Fruit fly (Drosophila melanogaster): ENCODE data around the gene CG6813.
A peak's percentile ranks its signal among the peaks of the same experiment; 100 is the strongest.

The CG6813 gene

dm6 chr3R:11649449-11649848 is 23.0 kb upstream of the CG6813 start:
- TF ChIP-seq CG15710 (tag; optimal IDR thresholded peaks at IDR 0.05) (peak; percentile 81), CG13204 (GFP tag; optimal IDR thresholded peaks at IDR 0.05) (peak; percentile 35), fd96Ca (GFP tag; IDR thresholded peaks at IDR 0.05) (peak; percentile 92), CG10348 (GFP tag; IDR thresholded peaks at IDR 0.05) (peak; percentile 87), CG9948 (tag; optimal IDR thresholded peaks at IDR 0.05) (peak; percentile 68), Pif1B (GFP tag; optimal IDR thresholded peaks at IDR 0.05) (peak; percentile 67), Pif1A (GFP tag; optimal IDR thresholded peaks at IDR 0.05) (peak; percentile 82), D1 (tag; optimal IDR thresholded peaks at IDR 0.05) (no peak), CG34367 (tag; optimal IDR thresholded peaks at IDR 0.05) (peak; percentile 64), CG4496 (GFP tag; IDR thresholded peaks at IDR 0.05) (peak; percentile 94), CG14655 (GFP tag; optimal IDR thresholded peaks at IDR 0.05) (peak; percentile 77), CG17806 (tag; optimal IDR thresholded peaks at IDR 0.05) (peak; percentile 72), CG8159 (tag; optimal IDR thresholded peaks at IDR 0.05) (peak; percentile 76), CG32121 (GFP tag; IDR thresholded peaks at IDR 0.05) (peak; percentile 90), gl (tag; optimal IDR thresholded peaks at IDR 0.05) (no peak), EcR (GFP tag; optimal IDR thresholded peaks at IDR 0.05) (no peak), CG12605 (GFP tag; IDR thresholded peaks at IDR 0.05) (peak; percentile 76), CG8301 (tag; optimal IDR thresholded peaks at IDR 0.05) (peak; percentile 70), Ets98B (GFP tag; IDR thresholded peaks at IDR 0.05) (peak; percentile 90), rn (GFP tag; IDR thresholded peaks at IDR 0.05) (peak; percentile 80), Snoo (tag; optimal IDR thresholded peaks at IDR 0.05) (peak; percentile 79)

- no peak for TF ChIP-seq CG13204 (GFP tag; optimal IDR thresholded peaks at IDR 0.05)
- no peak for TF ChIP-seq Pif1A (GFP tag; optimal IDR thresholded peaks at IDR 0.05)
- peak; percentile 59 for TF ChIP-seq EcR (GFP tag; optimal IDR thresholded peaks at IDR 0.05)
- no peak for TF ChIP-seq CG8159 (tag; optimal IDR thresholded peaks at IDR 0.05)
- TF ChIP-seq gl (tag; optimal IDR thresholded peaks at IDR 0.05) = no peak
- no peak for TF ChIP-seq CG8301 (tag; optimal IDR thresholded peaks at IDR 0.05)
- TF ChIP-seq CG10348 (GFP tag; IDR thresholded peaks at IDR 0.05) = no peak
- no peak for TF ChIP-seq Snoo (tag; optimal IDR thresholded peaks at IDR 0.05)
- TF ChIP-seq Pif1B (GFP tag; optimal IDR thresholded peaks at IDR 0.05) = no peak
- TF ChIP-seq fd96Ca (GFP tag; IDR thresholded peaks at IDR 0.05) = 0 out of 3 replicates have a peak, but pooled peaks have one; percentile 9
- no peak for TF ChIP-seq CG32121 (GFP tag; IDR thresholded peaks at IDR 0.05)
Measured at dm6 chr3R:11648356-11649355, 22.2 kb upstream of the CG6813 start.

- TF ChIP-seq CG4496 (GFP tag; IDR thresholded peaks at IDR 0.05) (peak; percentile 82), CG12605 (GFP tag; IDR thresholded peaks at IDR 0.05) (peak; percentile 90), D1 (tag; optimal IDR thresholded peaks at IDR 0.05) (no peak), Snoo (tag; optimal IDR thresholded peaks at IDR 0.05) (peak; percentile 38), CG14655 (GFP tag; optimal IDR thresholded peaks at IDR 0.05) (no peak), CG34367 (tag; optimal IDR thresholded peaks at IDR 0.05) (peak; percentile 66), CG8159 (tag; optimal IDR thresholded peaks at IDR 0.05) (peak; percentile 70), rn (GFP tag; IDR thresholded peaks at IDR 0.05) (0 out of 2 replicates have a peak, but pooled peaks have one; percentile 25), Pif1A (GFP tag; optimal IDR thresholded peaks at IDR 0.05) (peak; percentile 74), Pif1B (GFP tag; optimal IDR thresholded peaks at IDR 0.05) (peak; percentile 67), CG9948 (tag; optimal IDR thresholded peaks at IDR 0.05) (peak; percentile 32), CG8301 (tag; optimal IDR thresholded peaks at IDR 0.05) (peak; percentile 23), CG15710 (tag; optimal IDR thresholded peaks at IDR 0.05) (peak; percentile 70), Ets98B (GFP tag; IDR thresholded peaks at IDR 0.05) (peak; percentile 80; the same call in 1 of the 2 replicates), CG10348 (GFP tag; IDR thresholded peaks at IDR 0.05) (no peak), fd96Ca (GFP tag; IDR thresholded peaks at IDR 0.05) (peak; percentile 78), gl (tag; optimal IDR thresholded peaks at IDR 0.05) (peak; percentile 96), EcR (GFP tag; optimal IDR thresholded peaks at IDR 0.05) (peak; percentile 49), CG32121 (GFP tag; IDR thresholded peaks at IDR 0.05) (peak; percentile 62), CG13204 (GFP tag; optimal IDR thresholded peaks at IDR 0.05) (peak; percentile 90), CG17806 (tag; optimal IDR thresholded peaks at IDR 0.05) (peak; percentile 78)
Measured at dm6 chr3R:11646826-11647225, 20.4 kb upstream of the CG6813 start.

- TF ChIP-seq CG8301 (tag; optimal IDR thresholded peaks at IDR 0.05) (no peak), EcR (GFP tag; optimal IDR thresholded peaks at IDR 0.05) (no peak), Snoo (tag; optimal IDR thresholded peaks at IDR 0.05) (no peak), CG9948 (tag; optimal IDR thresholded peaks at IDR 0.05) (no peak), CG17806 (tag; optimal IDR thresholded peaks at IDR 0.05) (no peak), CG15710 (tag; optimal IDR thresholded peaks at IDR 0.05) (no peak), CG10348 (GFP tag; IDR thresholded peaks at IDR 0.05) (no peak)
Measured at dm6 chr3R:11639946-11640588, 13.6 kb upstream of the CG6813 start.

- TF ChIP-seq EcR (GFP tag; optimal IDR thresholded peaks at IDR 0.05) = no peak
- no peak for TF ChIP-seq CG9948 (tag; optimal IDR thresholded peaks at IDR 0.05)
- TF ChIP-seq CG10348 (GFP tag; IDR thresholded peaks at IDR 0.05) = no peak
Measured at dm6 chr3R:11637586-11637985, 11.1 kb upstream of the CG6813 start.

All from whole organism, pupa.